Fruit fly (Drosophila melanogaster) whole organism, embryonic: ENCODE measurements around the gene nmo.

Source experiments
- CG10147 ChIP-seq: fragments of 200-800 bp; sonication (Bioruptor generic); optimal IDR thresholded peaks from 2 replicates; lab custom pipeline; 2019; ENCODE audit warnings: missing biosample characterization, mild to moderate bottlenecking, missing genetic modification characterization, moderate library complexity
- CG30431 ChIP-seq: fragments of 200-800 bp; sonication (Bioruptor generic); optimal IDR thresholded peaks from 2 replicates; lab custom pipeline; 2017; ENCODE audit warnings: missing biosample characterization, missing genetic modification characterization
- Doc3 ChIP-seq: fragments of 200-800 bp; sonication (Bioruptor generic); IDR thresholded peaks from 3 replicates; pipeline ENCODE4 v1.3.6; 2022; ENCODE audit warnings: missing biosample characterization, missing genetic modification characterization; ENCODE audit not compliant: partially characterized antibody
- sc ChIP-seq, 3 experiments: fragments of >200 bp in 2 of 3; fragments of 200-800 bp in 1 of 3; sonication (Bioruptor generic) in 1 of 3; optimal IDR thresholded peaks; 2 replicates in 2 of 3; 3 replicates in 1 of 3; lab custom pipeline; 2017; ENCODE audit warnings: mild to moderate bottlenecking in 1 of 3, missing biosample characterization in 1 of 3, missing genetic modification characterization in 1 of 3, missing genetic modification reagents in 1 of 3

dm6 chr3L:8094652-8095129, 115.8 kb downstream of the nmo start:
- TF ChIP-seq Doc3 (GFP tag; lab: Robert Waterston, UW) = no peak
- TF ChIP-seq sc (optimal IDR thresholded peaks at IDR 0.05; lab: Kevin White, UChicago) = no peak
- TF ChIP-seq sc (GFP tag; optimal IDR thresholded peaks at IDR 0.05; lab: Kevin White, UChicago) = no peak
- no peak for TF ChIP-seq CG30431 (GFP tag; lab: Kevin White, UChicago)
- TF ChIP-seq CG10147 (GFP tag; lab: Kevin White, UChicago) = no peak
